Worm (Caenorhabditis elegans): ENCODE data around the gene C44B11.1.

ce11 chrIII:3142078-3142477 lies 13.0 kb upstream of the C44B11.1 start:
- no peak for TF ChIP-seq nhr-11 (tag; optimal IDR thresholded peaks at IDR 0.05)
- no peak for TF ChIP-seq Y22D7AL.16 (tag; optimal IDR thresholded peaks at IDR 0.05)
- no peak for TF ChIP-seq pha-4 (tag; optimal IDR thresholded peaks at IDR 0.05)
- no peak for TF ChIP-seq fkh-10 (GFP tag; optimal IDR thresholded peaks at IDR 0.05)
- TF ChIP-seq sox-4 (tag; optimal IDR thresholded peaks at IDR 0.05) = no peak
- TF ChIP-seq dve-1 (tag; optimal IDR thresholded peaks at IDR 0.05) = no peak
- TF ChIP-seq madf-2 (tag; optimal IDR thresholded peaks at IDR 0.05) = no peak
- no peak for TF ChIP-seq unc-55 (GFP tag; optimal IDR thresholded peaks at IDR 0.05)
- TF ChIP-seq pqm-1 (tag; optimal IDR thresholded peaks at IDR 0.05) = no peak
- no peak for TF ChIP-seq hlh-30 (tag; optimal IDR thresholded peaks at IDR 0.05; ENCODE audit: insufficient read depth)
- TF ChIP-seq unc-86 (tag; optimal IDR thresholded peaks at IDR 0.05) = no peak
- no peak for TF ChIP-seq ztf-16 (tag; optimal IDR thresholded peaks at IDR 0.05)
- TF ChIP-seq rnt-1 (tag; optimal IDR thresholded peaks at IDR 0.05) = no peak
- no peak for TF ChIP-seq pax-1 (tag; optimal IDR thresholded peaks at IDR 0.05)
